Worm (Caenorhabditis elegans): ENCODE results near the gene math-45.
A peak's percentile ranks its signal among the peaks of the same experiment; 100 is the strongest.
"Not testable (repeated sequence)": the region's sequence is repeated elsewhere in the genome, so short reads cannot be mapped to it uniquely, and the experiment has no call there.

Gene math-45

ce11 chrII:1517354-1517753 lies at the start of gene math-45:
Gene math-45, minus strand, starts transcription at chrII:1517454.
- TF ChIP-seq nhr-77 (tag; optimal IDR thresholded peaks at IDR 0.05) (no peak), ama-1 (optimal IDR thresholded peaks at IDR 0.05) (no peak), jun-1 (tag; optimal IDR thresholded peaks at IDR 0.05) (no peak), nhr-76 (tag; optimal IDR thresholded peaks at IDR 0.05) (no peak), elt-2 (tag; optimal IDR thresholded peaks at IDR 0.05) (peak; percentile 43), nhr-28 (tag; optimal IDR thresholded peaks at IDR 0.05) (no peak)

ce11 chrII:1561863-1562262 lies 44.6 kb upstream of the math-45 start, which contains the start of gene K05F6.14:
Gene K05F6.14, plus strand, starts transcription at chrII:1562163.
- no peak for TF ChIP-seq nhr-11 (tag; optimal IDR thresholded peaks at IDR 0.05)
- no peak for TF ChIP-seq nfya-1 (tag; optimal IDR thresholded peaks at IDR 0.05; ENCODE audit: insufficient read depth)
- no peak for TF ChIP-seq lin-15B (tag; optimal IDR thresholded peaks at IDR 0.05)
- TF ChIP-seq nhr-43 (tag; optimal IDR thresholded peaks at IDR 0.05; ENCODE audit: poor library complexity, severe bottlenecking) = no peak
- no peak for TF ChIP-seq aly-2 (tag; optimal IDR thresholded peaks at IDR 0.05)
- no peak for TF ChIP-seq egl-5 (tag; optimal IDR thresholded peaks at IDR 0.05)

ce11 chrII:1560839-1561238 lies 43.6 kb upstream of the math-45 start:
- TF ChIP-seq egl-27 (tag; optimal IDR thresholded peaks at IDR 0.05) (no peak), nhr-28 (tag; optimal IDR thresholded peaks at IDR 0.05) (no peak), fos-1 (tag; optimal IDR thresholded peaks at IDR 0.05) (no peak), ztf-4 (tag; optimal IDR thresholded peaks at IDR 0.05) (no peak), aly-2 (tag; optimal IDR thresholded peaks at IDR 0.05) (no peak), snpc-4 (tag; optimal IDR thresholded peaks at IDR 0.05) (no peak), sea-2 (GFP tag; optimal IDR thresholded peaks at IDR 0.05) (no peak), ceh-82 (tag; optimal IDR thresholded peaks at IDR 0.05) (no peak), hmg-11 (tag; optimal IDR thresholded peaks at IDR 0.05) (no peak), ZK546.5 (tag; optimal IDR thresholded peaks at IDR 0.05) (no peak), nfya-1 (tag; optimal IDR thresholded peaks at IDR 0.05; ENCODE audit: insufficient read depth) (no peak), egl-5 (tag; optimal IDR thresholded peaks at IDR 0.05) (no peak), skn-1 (tag; optimal IDR thresholded peaks at IDR 0.05) (no peak), pqm-1 (tag; optimal IDR thresholded peaks at IDR 0.05) (no peak), ama-1 (optimal IDR thresholded peaks at IDR 0.05) (no peak)

- TF ChIP-seq sea-2 (GFP tag; optimal IDR thresholded peaks at IDR 0.05); elt-2 (tag; optimal IDR thresholded peaks at IDR 0.05); tbx-2 (tag; optimal IDR thresholded peaks at IDR 0.05): not testable (repeated sequence)
These were observed 39.0 kb upstream of the math-45 start, which contains the start of the genes fbxb-54 and fbxb-50 for ce11 chrII:1556217-1556616. Gene fbxb-54, minus strand, starts transcription at chrII:1556317. Gene fbxb-50, plus strand, starts transcription at chrII:1556443.

- TF ChIP-seq R02D3.7 (tag; optimal IDR thresholded peaks at IDR 0.05) = no peak
- TF ChIP-seq nhr-77 (tag; optimal IDR thresholded peaks at IDR 0.05) = no peak
- TF ChIP-seq mdl-1 (tag; optimal IDR thresholded peaks at IDR 0.05) = no peak
- no peak for TF ChIP-seq nhr-28 (tag; optimal IDR thresholded peaks at IDR 0.05)
- TF ChIP-seq nhr-23 (tag; optimal IDR thresholded peaks at IDR 0.05) = no peak
- no peak for TF ChIP-seq nhr-12 (tag; optimal IDR thresholded peaks at IDR 0.05)
- TF ChIP-seq unc-62 (GFP tag; optimal IDR thresholded peaks at IDR 0.05) = no peak
- TF ChIP-seq skn-1 (tag; optimal IDR thresholded peaks at IDR 0.05) = no peak
- TF ChIP-seq ztf-11 (tag; optimal IDR thresholded peaks at IDR 0.05) = no peak
These were observed 33.2 kb upstream of the math-45 start, which contains the start of the genes fbxb-52 and fbxb-51 for ce11 chrII:1550501-1550900. Gene fbxb-52, minus strand, starts transcription at chrII:1550601. Gene fbxb-51, plus strand, starts transcription at chrII:1550712.

- TF ChIP-seq lin-39 (tag; optimal IDR thresholded peaks at IDR 0.05) = no peak
- TF ChIP-seq nhr-25 (tag; optimal IDR thresholded peaks at IDR 0.05) = no peak
- no peak for TF ChIP-seq lsy-12 (tag; optimal IDR thresholded peaks at IDR 0.05)
- TF ChIP-seq tbx-2 (tag; optimal IDR thresholded peaks at IDR 0.05) = no peak
- no peak for TF ChIP-seq unc-39 (tag; optimal IDR thresholded peaks at IDR 0.05)
- TF ChIP-seq mml-1 (tag; optimal IDR thresholded peaks at IDR 0.05) = no peak
- no peak for TF ChIP-seq unc-62 (GFP tag; optimal IDR thresholded peaks at IDR 0.05)
- TF ChIP-seq lin-15B (tag; optimal IDR thresholded peaks at IDR 0.05) = no peak
- no peak for TF ChIP-seq hmg-11 (tag; optimal IDR thresholded peaks at IDR 0.05)
- no peak for TF ChIP-seq nhr-43 (tag; optimal IDR thresholded peaks at IDR 0.05; ENCODE audit: poor library complexity, severe bottlenecking)
- TF ChIP-seq nhr-11 (tag; optimal IDR thresholded peaks at IDR 0.05) = no peak
- TF ChIP-seq daf-12 (tag; optimal IDR thresholded peaks at IDR 0.05) = no peak
- no peak for TF ChIP-seq fos-1 (tag; optimal IDR thresholded peaks at IDR 0.05)
- no peak for TF ChIP-seq egl-27 (tag; optimal IDR thresholded peaks at IDR 0.05)
These were observed 28.4 kb upstream of the math-45 start, which contains the start of gene K05F6.12 for ce11 chrII:1545625-1546024. Gene K05F6.12, plus strand, starts transcription at chrII:1545925.

Data from whole organism, L3 larva.